Fruit fly (Drosophila melanogaster) whole organism, embryonic: ENCODE measurements around the gene Spase12.
A peak's percentile ranks its signal among the peaks of the same experiment; 100 is the strongest.

ENCODE experiments used
- CG11456 ChIP-seq: fragments of 200-800 bp; sonication (Bioruptor generic); IDR thresholded peaks from 3 replicates; pipeline ENCODE4 v1.3.6; 2022; ENCODE audit warnings: missing biosample characterization, missing genetic modification characterization
- CG12155 ChIP-seq: fragments of 200-800 bp; sonication (Bioruptor generic); optimal IDR thresholded peaks from 3 replicates; lab custom pipeline; 2016; ENCODE audit warnings: missing biosample characterization, missing genetic modification characterization
- CG12391 ChIP-seq: fragments of 200-800 bp; sonication (Bioruptor generic); optimal IDR thresholded peaks from 3 replicates; lab custom pipeline; 2018; ENCODE audit warnings: missing biosample characterization, mild to moderate bottlenecking, missing genetic modification characterization, moderate library complexity
- CG12659 ChIP-seq: fragments of 200-800 bp; sonication (Bioruptor generic); optimal IDR thresholded peaks from 3 replicates; lab custom pipeline; 2017; ENCODE audit warnings: mild to moderate bottlenecking, missing biosample characterization, missing genetic modification reagents, missing genetic modification characterization
- CG13624 ChIP-seq: fragments of 200-800 bp; sonication (Bioruptor generic); optimal IDR thresholded peaks from 2 replicates; lab custom pipeline; 2016; ENCODE audit warnings: missing biosample characterization, missing genetic modification characterization
- CG13894 ChIP-seq: fragments of 200-800 bp; sonication (Bioruptor generic); optimal IDR thresholded peaks from 3 replicates; lab custom pipeline; 2018; ENCODE audit warnings: missing biosample characterization, mild to moderate bottlenecking, missing genetic modification characterization, moderate library complexity
- CG14014 ChIP-seq: fragments of 200-800 bp; sonication (Bioruptor generic); IDR thresholded peaks from 2 replicates; pipeline ENCODE4 v1.3.6; 2022; ENCODE audit warnings: missing biosample characterization, missing genetic modification characterization
- CG17385 ChIP-seq: fragments of 200-800 bp; sonication (Bioruptor generic); optimal IDR thresholded peaks from 3 replicates; lab custom pipeline; 2018; ENCODE audit warnings: missing biosample characterization, mild to moderate bottlenecking, missing genetic modification characterization
- CG17829 ChIP-seq: fragments of 200-800 bp; optimal IDR thresholded peaks from 2 replicates; lab custom pipeline; 2019; ENCODE audit warnings: missing biosample characterization, mild to moderate bottlenecking, missing genetic modification characterization, moderate library complexity
- CG17912 ChIP-seq: fragments of 200-800 bp; sonication (Bioruptor generic); optimal IDR thresholded peaks from 2 replicates; lab custom pipeline; 2018; ENCODE audit warnings: missing biosample characterization, mild to moderate bottlenecking, missing genetic modification characterization
- CG18262 ChIP-seq: fragments of 200-800 bp; optimal IDR thresholded peaks from 3 replicates; lab custom pipeline; 2019; ENCODE audit warnings: missing biosample characterization, mild to moderate bottlenecking, missing genetic modification characterization, moderate library complexity
- CG33213 ChIP-seq: fragments of 200-800 bp; sonication (Bioruptor generic); optimal IDR thresholded peaks from 3 replicates; lab custom pipeline; 2016; ENCODE audit warnings: missing biosample characterization, missing genetic modification characterization
- CG34422 ChIP-seq: fragments of 200-800 bp; sonication (Bioruptor generic); IDR thresholded peaks from 3 replicates; pipeline ENCODE4 v1.3.6; 2022; ENCODE audit warnings: missing biosample characterization, missing genetic modification characterization
- CG6272 ChIP-seq: fragments of 200-800 bp; sonication (Bioruptor generic); IDR thresholded peaks from 2 replicates; pipeline ENCODE4 v1.3.6; 2022; ENCODE audit warnings: missing biosample characterization, missing genetic modification characterization
- CG6654 ChIP-seq: fragments of 200-800 bp; sonication (Bioruptor generic); optimal IDR thresholded peaks from 2 replicates; lab custom pipeline; 2017; ENCODE audit warnings: missing biosample characterization, mild to moderate bottlenecking, missing genetic modification characterization
- CG6854 ChIP-seq: fragments of 200-800 bp; sonication (Bioruptor generic); optimal IDR thresholded peaks from 3 replicates; lab custom pipeline; 2017; ENCODE audit warnings: missing biosample characterization, mild to moderate bottlenecking, missing genetic modification characterization
- CG7963 ChIP-seq: fragments of 200-800 bp; sonication (Bioruptor generic); IDR thresholded peaks from 3 replicates; pipeline ENCODE4 v1.3.6; 2022; ENCODE audit warnings: missing biosample characterization, missing genetic modification characterization; ENCODE audit not compliant: partially characterized antibody
- CG9727 ChIP-seq: fragments of 200-800 bp; sonication (Bioruptor generic); optimal IDR thresholded peaks from 3 replicates; lab custom pipeline; 2017; ENCODE audit warnings: missing biosample characterization, mild to moderate bottlenecking, missing genetic modification characterization
- CoRest ChIP-seq: fragments of 200-800 bp; sonication (Bioruptor generic); optimal IDR thresholded peaks from 3 replicates; lab custom pipeline; 2018; ENCODE audit warnings: missing biosample characterization, mild to moderate bottlenecking, missing genetic modification characterization, moderate library complexity
- Dad ChIP-seq: fragments of 200-800 bp; sonication (Bioruptor generic); optimal IDR thresholded peaks from 3 replicates; lab custom pipeline; 2016; ENCODE audit warnings: missing biosample characterization, missing genetic modification characterization
- Dbx ChIP-seq: fragments of 200-800 bp; sonication (Bioruptor generic); IDR thresholded peaks from 3 replicates; pipeline ENCODE4 v1.3.6; 2022; ENCODE audit warnings: missing biosample characterization, missing genetic modification characterization
- Doc3 ChIP-seq: fragments of 200-800 bp; sonication (Bioruptor generic); IDR thresholded peaks from 3 replicates; pipeline ENCODE4 v1.3.6; 2022; ENCODE audit warnings: missing biosample characterization, missing genetic modification characterization; ENCODE audit not compliant: partially characterized antibody
- Dp ChIP-seq: fragments of 200-800 bp; sonication (Bioruptor generic); optimal IDR thresholded peaks from 2 replicates; lab custom pipeline; 2018; ENCODE audit warnings: missing biosample characterization, mild to moderate bottlenecking, missing genetic modification characterization, moderate library complexity
- Dref ChIP-seq: fragments of 200-800 bp; sonication (Bioruptor generic); IDR thresholded peaks from 2 replicates; pipeline ENCODE4 v1.3.6; 2022; ENCODE audit warnings: missing biosample characterization, missing genetic modification characterization
- HLH4C ChIP-seq: fragments of 200-800 bp; sonication (Bioruptor generic); IDR thresholded peaks from 3 replicates; pipeline ENCODE4 v1.3.6; 2022; ENCODE audit warnings: missing biosample characterization, missing genetic modification characterization; ENCODE audit not compliant: partially characterized antibody
- HmgD ChIP-seq: fragments of 200-800 bp; sonication (Bioruptor generic); optimal IDR thresholded peaks from 3 replicates; lab custom pipeline; 2016; ENCODE audit warnings: missing biosample characterization, missing genetic modification characterization
- Hmr ChIP-seq: fragments of 200-800 bp; sonication (Bioruptor generic); optimal IDR thresholded peaks from 3 replicates; lab custom pipeline; 2017; ENCODE audit warnings: mild to moderate bottlenecking, missing biosample characterization, missing genetic modification reagents, missing genetic modification characterization
- Mad ChIP-seq: fragments of 200-800 bp; sonication (Bioruptor generic); optimal IDR thresholded peaks from 2 replicates; lab custom pipeline; 2016; ENCODE audit warnings: missing biosample characterization, missing genetic modification characterization
- Myb ChIP-seq: fragments of 200-800 bp; sonication (Bioruptor generic); optimal IDR thresholded peaks from 2 replicates; lab custom pipeline; 2016; ENCODE audit warnings: missing biosample characterization, missing genetic modification characterization
- NFAT ChIP-seq: fragments of 200-800 bp; sonication (Bioruptor generic); IDR thresholded peaks from 2 replicates; pipeline ENCODE4 v1.3.6; 2022; ENCODE audit warnings: missing biosample characterization, missing genetic modification characterization
- Nf-YC ChIP-seq: fragments of 200-800 bp; optimal IDR thresholded peaks from 3 replicates; lab custom pipeline; 2019; ENCODE audit warnings: missing biosample characterization, mild to moderate bottlenecking, missing genetic modification characterization, moderate library complexity
- Rfx ChIP-seq: fragments of 200-800 bp; sonication (Bioruptor generic); IDR thresholded peaks from 2 replicates; pipeline ENCODE4 v1.3.6; 2022; ENCODE audit warnings: missing biosample characterization, missing genetic modification characterization
- Sox102F ChIP-seq: fragments of 200-800 bp; sonication (Bioruptor generic); optimal IDR thresholded peaks from 2 replicates; lab custom pipeline; 2018; ENCODE audit warnings: missing biosample characterization, mild to moderate bottlenecking, missing genetic modification characterization, moderate library complexity
- Stat92E ChIP-seq, 3 experiments: fragments of >200 bp in 2 of 3; fragments of 200-800 bp in 1 of 3; sonication (Bioruptor generic) in 1 of 3; optimal IDR thresholded peaks; 2 replicates each; lab custom pipeline; 2017 to 2019; ENCODE audit warnings: missing biosample characterization in 3 of 3, missing genetic modification characterization in 3 of 3, mild to moderate bottlenecking in 1 of 3, moderate library complexity in 1 of 3
- amos ChIP-seq: fragments of 200-800 bp; sonication (Bioruptor generic); IDR thresholded peaks from 2 replicates; pipeline ENCODE4 v1.3.6; 2022; ENCODE audit warnings: missing biosample characterization, missing genetic modification characterization; ENCODE audit not compliant: partially characterized antibody
- ato ChIP-seq: fragments of 200-800 bp; sonication (Bioruptor generic); IDR thresholded peaks from 2 replicates; pipeline ENCODE4 v1.3.6; 2022; ENCODE audit warnings: missing biosample characterization, missing genetic modification characterization; ENCODE audit not compliant: partially characterized antibody
- chinmo ChIP-seq: fragments of 200-800 bp; sonication (Bioruptor generic); IDR thresholded peaks from 4 replicates; pipeline ENCODE4 v1.3.6; 2022; ENCODE audit warnings: missing biosample characterization, missing genetic modification characterization; ENCODE audit not compliant: partially characterized antibody
- ci ChIP-seq: fragments of 200-800 bp; sonication (Bioruptor generic); IDR thresholded peaks from 3 replicates; pipeline ENCODE4 v1.3.6; 2022; ENCODE audit warnings: missing biosample characterization, missing genetic modification characterization
- knrl ChIP-seq: fragments of 200-800 bp; sonication (Bioruptor generic); IDR thresholded peaks from 3 replicates; pipeline ENCODE4 v1.3.6; 2022; ENCODE audit warnings: missing biosample characterization, missing genetic modification characterization; ENCODE audit not compliant: partially characterized antibody
- lola ChIP-seq, 3 experiments: fragments of >200 bp in 2 of 3; fragments of 200-800 bp in 1 of 3; sonication (Bioruptor generic) in 1 of 3; optimal IDR thresholded peaks; 2 replicates each; lab custom pipeline; 2017 to 2019; ENCODE audit warnings: missing biosample characterization in 3 of 3, missing genetic modification characterization in 3 of 3, mild to moderate bottlenecking in 1 of 3, moderate library complexity in 1 of 3
- mld ChIP-seq: fragments of 200-800 bp; sonication (Bioruptor generic); IDR thresholded peaks from 3 replicates; pipeline ENCODE4 v1.3.6; 2022; ENCODE audit warnings: missing biosample characterization, missing genetic modification characterization; ENCODE audit not compliant: partially characterized antibody
- p53 ChIP-seq: fragments of 200-800 bp; sonication (Bioruptor generic); optimal IDR thresholded peaks from 2 replicates; lab custom pipeline; 2016; ENCODE audit warnings: missing biosample characterization, missing genetic modification characterization
- psq ChIP-seq: fragments of 200-800 bp; sonication (Bioruptor generic); optimal IDR thresholded peaks from 2 replicates; lab custom pipeline; 2017; ENCODE audit warnings: missing biosample characterization, missing genetic modification characterization
- slbo ChIP-seq: fragments of 200-800 bp; sonication (Bioruptor generic); IDR thresholded peaks from 2 replicates; pipeline ENCODE4 v1.3.6; 2022; ENCODE audit warnings: missing biosample characterization, missing genetic modification characterization
- so ChIP-seq: fragments of 200-800 bp; sonication (Bioruptor generic); IDR thresholded peaks from 3 replicates; pipeline ENCODE4 v1.3.6; 2022; ENCODE audit warnings: missing biosample characterization, missing genetic modification characterization
- sob ChIP-seq: fragments of 200-800 bp; sonication (Bioruptor generic); IDR thresholded peaks from 2 replicates; pipeline ENCODE4 v1.3.6; 2022; ENCODE audit warnings: missing biosample characterization, missing genetic modification characterization
- stc ChIP-seq: fragments of 200-800 bp; sonication (Bioruptor generic); IDR thresholded peaks from 2 replicates; pipeline ENCODE4 v1.3.6; 2022; ENCODE audit warnings: missing biosample characterization, missing genetic modification characterization
- trem ChIP-seq: fragments of 200-800 bp; optimal IDR thresholded peaks from 3 replicates; lab custom pipeline; 2019; ENCODE audit warnings: missing biosample characterization, mild to moderate bottlenecking, missing genetic modification characterization, moderate library complexity

Gene Spase12

DNA sequence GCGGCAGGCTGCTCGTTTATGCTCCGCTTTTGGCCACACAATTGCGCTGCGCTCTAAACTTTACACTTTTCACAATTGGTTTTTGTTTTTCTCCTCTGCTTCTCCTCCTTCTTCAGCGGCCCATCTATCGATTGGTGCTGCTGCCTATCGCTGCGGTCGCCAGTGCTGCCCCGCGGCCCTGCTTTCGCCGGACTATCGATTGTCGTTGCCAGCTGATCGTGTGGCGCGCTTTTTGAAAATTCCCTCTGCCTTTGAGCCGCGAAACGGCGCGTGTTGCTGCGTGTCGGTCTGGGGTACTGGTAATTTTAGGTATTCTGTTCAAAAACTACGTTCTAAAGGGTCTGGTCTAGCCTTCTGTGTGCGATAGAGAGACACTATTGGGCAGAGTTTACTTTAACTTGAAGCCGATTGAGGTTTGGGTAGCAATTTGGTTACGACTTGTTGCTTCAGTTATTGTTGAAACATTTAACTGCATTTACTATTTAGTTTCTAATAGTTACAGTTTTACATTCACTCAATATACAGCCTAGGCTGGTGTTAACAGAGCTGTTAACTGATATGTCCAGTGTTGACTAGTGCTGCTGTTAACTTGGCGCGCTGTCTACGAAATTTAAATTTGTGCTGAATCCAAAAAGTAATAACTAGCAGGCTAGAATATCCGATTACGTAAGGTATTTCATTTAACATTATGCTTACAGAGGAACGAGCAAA is 12.6 kb upstream of the Spase12 start, which contains the start of gene Trc8 (continued):
- peak; percentile 65 for TF ChIP-seq Doc3 (GFP tag; lab: Robert Waterston, UW)
- peak; percentile 9 for TF ChIP-seq Nf-YC (tag; lab: Kevin White, UChicago)
- no peak for TF ChIP-seq slbo (GFP tag; lab: Robert Waterston, UW)
- peak; percentile 34; the same call in 1 of the 3 replicates for TF ChIP-seq Dbx
- 0 out of 3 replicates have a peak, but pooled peaks have one; percentile 11 for TF ChIP-seq CG34422 (GFP tag; lab: Robert Waterston, UW)
- TF ChIP-seq CG9727 (GFP tag; lab: Kevin White, UChicago): no peak
- TF ChIP-seq chinmo (GFP tag; lab: Robert Waterston, UW): peak; percentile 91; the same call in 3 of the 4 replicates
- TF ChIP-seq Dp (GFP tag; lab: Kevin White, UChicago): peak; percentile 98
- peak; percentile 36 for TF ChIP-seq HmgD (GFP tag; lab: Kevin White, UChicago)
- peak; percentile 93 for TF ChIP-seq amos
- peak; percentile 7 for TF ChIP-seq CG18262 (tag; lab: Kevin White, UChicago)
- TF ChIP-seq p53 (GFP tag; lab: Kevin White, UChicago): peak; percentile 86
- TF ChIP-seq CG12391: peak; percentile 16
- peak; percentile 98 for TF ChIP-seq CG6654
- TF ChIP-seq Myb (GFP tag; lab: Kevin White, UChicago): peak; percentile 49
- no peak; the same call in 1 of the 2 replicates for TF ChIP-seq NFAT
- 0 out of 3 replicates have a peak, but pooled peaks have one; percentile 13 for TF ChIP-seq so
- TF ChIP-seq mld (GFP tag; lab: Robert Waterston, UW): peak; percentile 79
- no peak for TF ChIP-seq CG13894
- TF ChIP-seq CG6272 (GFP tag; lab: Robert Waterston, UW): peak; percentile 43; the same call in 1 of the 2 replicates
- peak; percentile 99 for TF ChIP-seq Dref
- peak; percentile 97 for TF ChIP-seq psq (GFP tag; lab: Kevin White, UChicago)
- TF ChIP-seq stc (GFP tag; lab: Robert Waterston, UW): no peak
- TF ChIP-seq CG11456: 0 out of 3 replicates have a peak, but pooled peaks have one; percentile 30
- peak; percentile 69; the same call in 2 of the 3 replicates for TF ChIP-seq ci
- no peak for TF ChIP-seq CG17385 (GFP tag; lab: Kevin White, UChicago)
- peak; percentile 49 for TF ChIP-seq trem (tag; lab: Kevin White, UChicago)
- TF ChIP-seq CG33213 (GFP tag; lab: Kevin White, UChicago): no peak
- TF ChIP-seq sob (GFP tag; lab: Robert Waterston, UW): no peak
- peak; percentile 93 for TF ChIP-seq ato (GFP tag; lab: Robert Waterston, UW)
- TF ChIP-seq Hmr (GFP tag; lab: Kevin White, UChicago): peak; percentile 22
- no peak for TF ChIP-seq CG12155 (GFP tag; lab: Kevin White, UChicago)
- peak; percentile 89 for TF ChIP-seq HLH4C (GFP tag; lab: Robert Waterston, UW)
- TF ChIP-seq Mad: no peak
- TF ChIP-seq CG17829: peak; percentile 59
- TF ChIP-seq Sox102F (GFP tag; lab: Kevin White, UChicago): no peak
- no peak for TF ChIP-seq Dad (GFP tag; lab: Kevin White, UChicago)
- TF ChIP-seq CG17912: peak; percentile 20
- peak in 1 of 3 experiments; percentile 8 for TF ChIP-seq Stat92E (GFP tag; optimal IDR thresholded peaks at IDR 0.05; lab: Kevin White, UChicago)
- peak in 1 of 3 experiments; percentile 6 for TF ChIP-seq lola (GFP tag; optimal IDR thresholded peaks at IDR 0.05; lab: Kevin White, UChicago)
- TF ChIP-seq CG13624 (GFP tag; lab: Kevin White, UChicago): peak; percentile 46
- TF ChIP-seq CG12659 (GFP tag; lab: Kevin White, UChicago): peak; percentile 38
- peak; percentile 92 for TF ChIP-seq CG7963 (GFP tag; lab: Robert Waterston, UW)
- peak; percentile 20 for TF ChIP-seq CoRest (tag; lab: Kevin White, UChicago)
- TF ChIP-seq CG6854: peak; percentile 51
- peak; percentile 46; the same call in 1 of the 2 replicates for TF ChIP-seq Rfx (GFP tag; lab: Robert Waterston, UW)
- TF ChIP-seq knrl (GFP tag; lab: Robert Waterston, UW): peak; percentile 82
- TF ChIP-seq CG14014 (GFP tag; lab: Robert Waterston, UW): no peak
